Fruit fly (Drosophila melanogaster): ENCODE data around the gene CG43246.

Gene CG43246

dm6 chr3L:14564404-14564803 lies 28.0 kb downstream of the CG43246 start (continued):
- TF ChIP-seq CG6813 (GFP tag; optimal IDR thresholded peaks at IDR 0.05) (peak; percentile 19), CG10565 (GFP tag; optimal IDR thresholded peaks at IDR 0.05) (no peak), ranshi (GFP tag; IDR thresholded peaks at IDR 0.05) (no peak), Hmr (GFP tag; optimal IDR thresholded peaks at IDR 0.05) (peak; percentile 19), stwl (tag; optimal IDR thresholded peaks at IDR 0.05) (no peak), CG4730 (GFP tag; IDR thresholded peaks at IDR 0.05) (no peak)

- TF ChIP-seq psq (GFP tag; optimal IDR thresholded peaks at IDR 0.05) (no peak), CG18764 (GFP tag; optimal IDR thresholded peaks at IDR 0.05) (no peak), CG2199 (GFP tag; IDR thresholded peaks at IDR 0.05) (peak; percentile 99), fd96Cb (tag; optimal IDR thresholded peaks at IDR 0.05) (no peak), croc (GFP tag; conservative IDR thresholded peaks at IDR 0.05) (no peak), mam (GFP tag; optimal IDR thresholded peaks at IDR 0.05) (no peak), CG4730 (GFP tag; IDR thresholded peaks at IDR 0.05) (no peak), pfk (GFP tag; optimal IDR thresholded peaks at IDR 0.05) (peak; percentile 55), dmrt99B (tag; optimal IDR thresholded peaks at IDR 0.05) (no peak), toy (GFP tag; IDR thresholded peaks at IDR 0.05) (no peak), Ets65A (GFP tag) (peak; percentile 66), Pdp1 (GFP tag; optimal IDR thresholded peaks at IDR 0.05) (no peak), Ets97D (GFP tag; optimal IDR thresholded peaks at IDR 0.05) (peak; percentile 22), CG13894 (tag; optimal IDR thresholded peaks at IDR 0.05) (peak; percentile 66), CG7271 (tag; optimal IDR thresholded peaks at IDR 0.05) (no peak), chinmo (GFP tag; IDR thresholded peaks at IDR 0.05; ENCODE audit: partially characterized antibody) (no peak), Bgb (GFP tag; IDR thresholded peaks at IDR 0.05; ENCODE audit: partially characterized antibody) (peak; percentile 25; the same call in 1 of the 2 replicates), lmd (GFP tag; IDR thresholded peaks at IDR 0.05) (no peak), Sry-δ (GFP tag; optimal IDR thresholded peaks at IDR 0.05) (peak; percentile 12), sna (GFP tag; IDR thresholded peaks at IDR 0.05; ENCODE audit: partially characterized antibody) (no peak), mirr (GFP tag; optimal IDR thresholded peaks at IDR 0.05) (peak; percentile 44), disco-r (GFP tag; optimal IDR thresholded peaks at IDR 0.05) (no peak), Hr51 (GFP tag; optimal IDR thresholded peaks at IDR 0.05) (peak in 1 of 2 experiments; percentile 25), PHDP (tag; optimal IDR thresholded peaks at IDR 0.05) (no peak), CG1603 (tag; optimal IDR thresholded peaks at IDR 0.05) (no peak), rib (GFP tag; IDR thresholded peaks at IDR 0.05) (no peak), tll (GFP tag; optimal IDR thresholded peaks at IDR 0.05) (peak in 1 of 2 experiments; percentile 90), Dref (GFP tag; IDR thresholded peaks at IDR 0.05) (no peak), CG6683 (GFP tag; optimal IDR thresholded peaks at IDR 0.05) (no peak), Lhr (GFP tag; optimal IDR thresholded peaks at IDR 0.05) (no peak), gsb-n (tag; optimal IDR thresholded peaks at IDR 0.05) (peak; percentile 60), CG8765 (GFP tag; IDR thresholded peaks at IDR 0.05) (no peak), nerfin-1 (tag; optimal IDR thresholded peaks at IDR 0.05) (peak; percentile 60), corto (GFP tag; optimal IDR thresholded peaks at IDR 0.05) (no peak), z (GFP tag; IDR thresholded peaks at IDR 0.05) (no peak), Eip74EF (GFP tag; optimal IDR thresholded peaks at IDR 0.05) (no peak), Deaf1 (tag; optimal IDR thresholded peaks at IDR 0.05) (peak; percentile 8), pan (optimal IDR thresholded peaks at IDR 0.05) (no peak), pan (GFP tag; optimal IDR thresholded peaks at IDR 0.05 in 1 of 2, IDR thresholded peaks at IDR 0.05 in 1 of 2) (peak in 1 of 2 experiments; percentile 24), abd-A (tag; optimal IDR thresholded peaks at IDR 0.05) (peak; percentile 64), Mrtf (GFP tag; IDR thresholded peaks at IDR 0.05) (no peak), row (GFP tag; IDR thresholded peaks at IDR 0.05) (peak; percentile 29; the same call in 1 of the 3 replicates), twi (tag; optimal IDR thresholded peaks at IDR 0.05) (no peak)
Measured at dm6 chr3L:14565134-14565587, 28.7 kb downstream of the CG43246 start.
